Fruit fly (Drosophila melanogaster): Measurements from ENCODE around the gene COX6B.
A peak's percentile ranks its signal among the peaks of the same experiment; 100 is the strongest.

COX6B gene

dm6 chrX:19744003-19744488 lies at the start of gene COX6B, which contains the start of the genes CG18809, CG33932 and Rpp20:
Gene COX6B (minus strand): TSS chrX:19744335.
Gene CG18809 (minus strand): TSS chrX:19744335.
Gene CG33932 (plus strand): TSS chrX:19744431.
Gene Rpp20 (plus strand): TSS chrX:19744431.
- peak; percentile 47 for TF ChIP-seq noc (tag; optimal IDR thresholded peaks at IDR 0.05)

DNA sequence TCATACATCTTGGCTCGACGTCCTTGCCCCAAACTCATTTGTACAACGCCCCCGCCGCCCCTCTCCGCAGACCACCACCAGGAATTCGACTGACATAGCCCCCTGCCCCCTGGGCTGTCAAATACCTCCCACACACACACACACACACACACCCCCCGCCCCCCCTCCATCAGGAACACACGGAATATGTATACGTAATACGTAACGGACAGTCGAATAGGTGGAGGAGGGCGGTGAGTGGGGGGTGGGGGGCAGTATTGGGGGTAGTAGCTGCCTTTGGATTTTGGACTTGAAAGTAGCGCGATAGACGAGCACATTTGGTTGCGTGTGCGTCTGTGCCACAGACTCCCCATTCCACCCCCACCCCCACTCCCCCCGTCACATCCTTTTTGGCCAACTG lies 48.4 kb upstream of the COX6B start:
- no peak for TF ChIP-seq noc (tag; optimal IDR thresholded peaks at IDR 0.05)

DNA sequence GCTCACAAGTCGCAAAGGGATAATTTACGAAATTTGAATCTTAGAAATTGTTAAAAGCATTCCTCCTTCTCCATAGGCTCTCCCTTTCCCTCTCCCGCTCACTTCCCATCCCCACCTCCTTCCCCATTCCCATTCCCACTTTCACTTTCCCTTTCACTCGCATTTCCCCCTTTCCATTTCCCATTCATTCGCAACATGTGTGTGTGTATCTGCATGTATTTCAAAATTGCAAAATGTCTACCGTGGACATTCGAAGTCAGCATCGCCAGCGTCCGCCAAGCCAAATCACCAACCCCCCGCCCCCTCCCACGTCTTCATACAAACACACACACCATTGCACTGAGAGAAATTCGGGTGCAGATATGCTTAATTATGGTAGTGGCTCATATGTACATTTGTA lies 47.7 kb upstream of the COX6B start:
- no peak for TF ChIP-seq noc (tag; optimal IDR thresholded peaks at IDR 0.05)

DNA sequence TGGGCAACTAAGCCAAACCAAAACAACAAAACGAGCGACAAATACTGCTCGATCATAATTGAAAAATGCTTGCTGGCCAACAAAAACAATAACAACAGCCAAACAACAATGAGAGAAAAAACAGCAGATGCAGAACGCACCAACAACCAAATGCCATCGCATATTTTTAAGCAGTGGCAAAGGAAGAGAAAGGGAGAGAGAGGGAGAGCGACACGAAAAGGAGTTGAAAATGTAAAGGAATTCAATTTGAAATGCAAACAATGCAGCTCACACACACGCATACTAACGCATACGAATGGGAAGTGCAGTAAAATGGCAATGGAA lies 44.4 kb upstream of the COX6B start:
- TF ChIP-seq noc (tag; optimal IDR thresholded peaks at IDR 0.05) = no peak

- TF ChIP-seq noc (tag; optimal IDR thresholded peaks at IDR 0.05) = no peak
These were observed 43.9 kb upstream of the COX6B start for dm6 chrX:19787921-19788620.

- TF ChIP-seq noc (tag; optimal IDR thresholded peaks at IDR 0.05) = no peak
These were observed 42.7 kb upstream of the COX6B start for dm6 chrX:19786823-19787222.

DNA sequence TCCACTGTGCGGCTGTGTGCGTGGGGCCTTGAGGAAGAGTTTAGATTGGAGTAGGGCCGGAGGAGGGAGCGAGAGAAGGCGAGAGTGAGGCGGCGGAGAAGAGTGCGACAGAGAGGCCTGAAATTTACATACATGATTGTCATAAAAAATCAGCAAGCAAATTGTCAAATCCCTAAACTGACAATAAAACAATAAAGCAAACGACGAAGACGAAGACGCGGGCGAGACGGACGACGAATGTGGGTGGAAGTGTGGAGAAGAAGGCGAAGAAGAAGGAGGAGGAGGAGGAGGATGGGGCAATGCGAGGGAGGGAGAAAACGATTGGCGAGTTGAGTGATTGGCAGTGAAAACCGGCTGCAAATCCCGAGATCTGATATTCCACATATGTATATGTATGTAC lies 41.3 kb upstream of the COX6B start:
- no peak for TF ChIP-seq noc (tag; optimal IDR thresholded peaks at IDR 0.05)

- peak; percentile 40 for TF ChIP-seq noc (tag; optimal IDR thresholded peaks at IDR 0.05)
These were observed 40.7 kb upstream of the COX6B start for dm6 chrX:19784875-19785274.

DNA sequence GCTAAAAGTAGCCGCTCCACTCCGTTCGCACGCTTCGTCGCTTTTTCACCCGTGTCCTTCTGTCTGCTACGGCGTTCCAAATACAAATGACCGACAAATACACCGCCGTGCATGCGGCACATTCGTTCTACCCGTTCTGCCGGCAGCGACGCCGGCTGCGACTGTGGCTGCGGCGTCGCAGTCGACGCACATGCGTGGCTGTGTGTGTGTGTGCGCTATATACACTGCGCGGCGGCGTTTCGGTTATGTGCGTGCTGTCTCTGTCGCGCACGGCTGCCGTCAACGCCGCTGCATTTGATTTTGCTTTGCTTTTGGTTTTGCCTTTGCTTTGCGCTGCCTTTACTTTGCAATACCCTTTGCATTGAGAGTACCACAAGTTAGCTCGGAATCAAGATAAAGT lies 39.3 kb upstream of the COX6B start, which contains the start of gene zld:
TSS of gene zld (minus strand) at position 92 of the 400 bp plus-strand sequence.
- TF ChIP-seq noc (tag; optimal IDR thresholded peaks at IDR 0.05) = no peak

- TF ChIP-seq noc (tag; optimal IDR thresholded peaks at IDR 0.05) = no peak
These were observed 38.7 kb upstream of the COX6B start for dm6 chrX:19782736-19783325.

- TF ChIP-seq noc (tag; optimal IDR thresholded peaks at IDR 0.05) = no peak
These were observed 37.7 kb upstream of the COX6B start for dm6 chrX:19781861-19782260.

- no peak for TF ChIP-seq noc (tag; optimal IDR thresholded peaks at IDR 0.05)
These were observed 31.0 kb upstream of the COX6B start for dm6 chrX:19775055-19775645.

DNA sequence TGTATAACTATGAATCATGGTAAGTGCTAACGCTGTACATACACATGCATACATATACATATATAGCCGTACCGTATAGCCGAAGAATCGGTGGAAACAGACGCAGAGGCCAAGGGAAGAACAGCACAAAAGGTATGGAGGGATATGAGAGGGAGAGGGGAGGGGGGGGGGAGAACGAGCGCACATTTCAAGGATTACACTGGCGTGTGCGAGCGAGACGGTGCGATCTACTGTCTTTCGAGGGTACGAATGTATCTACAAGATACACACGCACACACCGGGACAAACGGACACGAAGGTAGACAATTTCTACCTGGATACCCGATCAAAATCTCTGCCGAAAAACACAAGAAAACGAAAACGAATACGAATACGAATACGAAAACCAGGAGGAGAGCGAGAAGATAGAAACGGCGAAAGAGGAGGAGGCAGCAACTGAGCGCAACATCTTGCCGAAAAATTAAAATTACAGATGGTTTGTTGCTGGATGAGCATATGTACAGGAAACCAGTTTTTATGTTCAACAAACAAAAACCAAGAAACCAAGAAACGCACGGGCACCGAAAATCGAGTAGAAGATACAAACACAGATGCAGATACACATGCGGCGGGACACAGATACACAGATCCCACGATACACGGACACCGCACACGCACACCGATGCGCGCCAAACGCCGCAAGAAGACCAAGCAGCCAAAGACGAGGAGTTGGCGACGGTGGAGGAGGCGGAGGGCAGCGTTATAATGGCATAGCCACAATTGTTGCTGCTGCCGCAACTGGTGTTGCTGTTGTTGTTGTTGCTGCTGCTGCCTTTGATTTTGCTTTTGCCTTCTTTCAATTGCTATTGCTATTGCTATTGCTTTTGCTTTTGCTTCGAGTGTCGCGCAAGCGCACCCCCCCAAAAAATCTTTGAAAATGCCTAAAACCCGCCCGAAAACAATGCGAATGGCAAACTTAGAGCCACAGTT lies 29.9 kb upstream of the COX6B start:
- TF ChIP-seq noc (tag; optimal IDR thresholded peaks at IDR 0.05) = no peak

dm6 chrX:19772002-19772622 lies 28.0 kb upstream of the COX6B start:
- TF ChIP-seq noc (tag; optimal IDR thresholded peaks at IDR 0.05) = no peak

dm6 chrX:19769821-19770519 lies 25.8 kb upstream of the COX6B start:
- no peak for TF ChIP-seq noc (tag; optimal IDR thresholded peaks at IDR 0.05)

Data from whole organism, larva.